Worm (Caenorhabditis elegans): ENCODE measurements around the gene C05E11.6.

Gene C05E11.6

ce11 chrX:4569276-4569675 is 7.3 kb downstream of the C05E11.6 start:
- TF ChIP-seq mls-2 (tag; optimal IDR thresholded peaks at IDR 0.05) (no peak), zip-8 (tag; optimal IDR thresholded peaks at IDR 0.05) (no peak), nhr-76 (tag; optimal IDR thresholded peaks at IDR 0.05) (no peak), ceh-39 (tag; optimal IDR thresholded peaks at IDR 0.05) (no peak), ham-2 (GFP tag; optimal IDR thresholded peaks at IDR 0.05) (no peak), nhr-2 (tag; optimal IDR thresholded peaks at IDR 0.05) (no peak), nhr-28 (tag; optimal IDR thresholded peaks at IDR 0.05) (no peak), snpc-4 (tag; optimal IDR thresholded peaks at IDR 0.05) (no peak), ceh-83 (GFP tag; optimal IDR thresholded peaks at IDR 0.05) (no peak), mab-5 (tag; optimal IDR thresholded peaks at IDR 0.05) (no peak), tbx-8 (GFP tag; optimal IDR thresholded peaks at IDR 0.05) (no peak), unc-120 (tag; optimal IDR thresholded peaks at IDR 0.05; ENCODE audit: poor library complexity, severe bottlenecking) (no peak)

- no peak for TF ChIP-seq nhr-28 (tag; optimal IDR thresholded peaks at IDR 0.05)
- TF ChIP-seq nhr-12 (tag; optimal IDR thresholded peaks at IDR 0.05) = no peak
- TF ChIP-seq ceh-39 (tag; optimal IDR thresholded peaks at IDR 0.05) = no peak
- no peak for TF ChIP-seq hlh-1 (tag; optimal IDR thresholded peaks at IDR 0.05)
- TF ChIP-seq ztf-11 (tag; optimal IDR thresholded peaks at IDR 0.05) = no peak
- no peak for TF ChIP-seq blmp-1 (tag; optimal IDR thresholded peaks at IDR 0.05)
- no peak for TF ChIP-seq nhr-237 (tag; optimal IDR thresholded peaks at IDR 0.05)
- TF ChIP-seq ceh-43 (GFP tag; optimal IDR thresholded peaks at IDR 0.05) = no peak
- no peak for TF ChIP-seq sem-2 (GFP tag; optimal IDR thresholded peaks at IDR 0.05)
- TF ChIP-seq mep-1 (tag; optimal IDR thresholded peaks at IDR 0.05) = no peak
- no peak for TF ChIP-seq nhr-2 (tag; optimal IDR thresholded peaks at IDR 0.05)
- no peak for TF ChIP-seq ceh-83 (GFP tag; optimal IDR thresholded peaks at IDR 0.05)
- no peak for TF ChIP-seq lin-32 (GFP tag; optimal IDR thresholded peaks at IDR 0.05)
- no peak for TF ChIP-seq flh-1 (GFP tag; optimal IDR thresholded peaks at IDR 0.05)
- no peak for TF ChIP-seq M03D4.4 (tag; optimal IDR thresholded peaks at IDR 0.05)
- TF ChIP-seq lin-13 (tag; optimal IDR thresholded peaks at IDR 0.05) = no peak
- no peak for TF ChIP-seq ces-1 (GFP tag; optimal IDR thresholded peaks at IDR 0.05)
- TF ChIP-seq elt-3 (tag; optimal IDR thresholded peaks at IDR 0.05) = no peak
These were observed 9.2 kb downstream of the C05E11.6 start, which contains the start of gene amt-1 for ce11 chrX:4571137-4571536. amt-1 (plus strand) TSS chrX:4571437.

- no peak for TF ChIP-seq unc-62 (GFP tag; optimal IDR thresholded peaks at IDR 0.05)
- TF ChIP-seq nhr-237 (tag; optimal IDR thresholded peaks at IDR 0.05) = no peak
- peak; percentile 68 for TF ChIP-seq ces-1 (GFP tag; optimal IDR thresholded peaks at IDR 0.05)
- no peak for TF ChIP-seq lsy-2 (tag; optimal IDR thresholded peaks at IDR 0.05)
These were observed 12.9 kb downstream of the C05E11.6 start for ce11 chrX:4574873-4575272.

- TF ChIP-seq mep-1 (tag; optimal IDR thresholded peaks at IDR 0.05) (no peak), cnd-1 (tag; optimal IDR thresholded peaks at IDR 0.05) (peak; percentile 52), drap-1 (GFP tag; optimal IDR thresholded peaks at IDR 0.05) (peak; percentile 17), elt-3 (tag; optimal IDR thresholded peaks at IDR 0.05) (no peak), ces-1 (GFP tag; optimal IDR thresholded peaks at IDR 0.05) (peak; percentile 37), sptf-1 (tag; optimal IDR thresholded peaks at IDR 0.05) (peak; percentile 69), mls-2 (tag; optimal IDR thresholded peaks at IDR 0.05) (peak; percentile 71)
These were observed 14.3 kb downstream of the C05E11.6 start for ce11 chrX:4576272-4576671.

ce11 chrX:4577941-4578340 is 16.0 kb downstream of the C05E11.6 start, which contains the start of gene C05E11.3:
C05E11.3 (plus strand) TSS chrX:4578241.
- TF ChIP-seq flh-1 (GFP tag; optimal IDR thresholded peaks at IDR 0.05) (no peak), elt-3 (tag; optimal IDR thresholded peaks at IDR 0.05) (no peak), blmp-1 (tag; optimal IDR thresholded peaks at IDR 0.05) (no peak), nhr-2 (tag; optimal IDR thresholded peaks at IDR 0.05) (no peak), nhr-237 (tag; optimal IDR thresholded peaks at IDR 0.05) (no peak), unc-120 (tag; optimal IDR thresholded peaks at IDR 0.05; ENCODE audit: poor library complexity, severe bottlenecking) (no peak), zip-8 (tag; optimal IDR thresholded peaks at IDR 0.05) (no peak), elt-1 (tag; optimal IDR thresholded peaks at IDR 0.05; ENCODE audit: borderline replicate concordance, insufficient read depth) (no peak), ces-1 (GFP tag; optimal IDR thresholded peaks at IDR 0.05) (no peak), mep-1 (tag; optimal IDR thresholded peaks at IDR 0.05) (no peak), nhr-76 (tag; optimal IDR thresholded peaks at IDR 0.05) (no peak), ham-2 (GFP tag; optimal IDR thresholded peaks at IDR 0.05) (no peak), M03D4.4 (tag; optimal IDR thresholded peaks at IDR 0.05) (no peak)
